Fruit fly (Drosophila melanogaster) whole organism, wandering third instar larva: ENCODE measurements around the gene CG2247.

ENCODE experiments used
- CG32264 ChIP-seq: fragments of 200-800 bp; sonication (Bioruptor generic); optimal IDR thresholded peaks from 2 replicates; lab custom pipeline; 2016; ENCODE audit warnings: missing biosample characterization, missing genetic modification characterization
- CG9705 ChIP-seq: fragments of 200-800 bp; sonication (Bioruptor generic); optimal IDR thresholded peaks from 2 replicates; lab custom pipeline; 2018; ENCODE audit warnings: missing biosample characterization, mild to moderate bottlenecking, missing genetic modification characterization
- CrebA ChIP-seq: fragments of 200-800 bp; sonication (Bioruptor generic); optimal IDR thresholded peaks from 2 replicates; lab custom pipeline; 2016; ENCODE audit warnings: missing biosample characterization, mild to moderate bottlenecking, missing genetic modification characterization, borderline replicate concordance
- Dif ChIP-seq: fragments of 200-275, 200-300 bp; sonication (Bioruptor generic); optimal IDR thresholded peaks from 2 replicates; lab custom pipeline; 2018; ENCODE audit warnings: missing biosample characterization, missing genetic modification characterization; ENCODE audit not compliant: partially characterized antibody
- GATAd ChIP-seq: sonication (Bioruptor generic); optimal IDR thresholded peaks from 2 replicates; lab custom pipeline; 2016; ENCODE audit warnings: missing biosample characterization, missing genetic modification characterization
- HLH106 ChIP-seq: fragments of 200-800 bp; optimal IDR thresholded peaks from 3 replicates; lab custom pipeline; 2019; ENCODE audit warnings: missing biosample characterization, mild to moderate bottlenecking, missing genetic modification characterization, moderate library complexity
- Hnf4 ChIP-seq: fragments of 200-800 bp; sonication (Bioruptor generic); optimal IDR thresholded peaks from 2 replicates; lab custom pipeline; 2016; ENCODE audit warnings: missing biosample characterization, mild to moderate bottlenecking, missing genetic modification characterization
- Hr78 ChIP-seq: fragments of >200 bp; optimal IDR thresholded peaks from 2 replicates; lab custom pipeline; 2017; ENCODE audit warnings: missing biosample characterization, missing genetic modification characterization
- Hr83 ChIP-seq: fragments of 200-300 bp; sonication (Bioruptor generic); optimal IDR thresholded peaks from 2 replicates; lab custom pipeline; 2016; ENCODE audit warnings: missing biosample characterization, mild to moderate bottlenecking, missing genetic modification characterization, moderate library complexity; ENCODE audit not compliant: poor library complexity, severe bottlenecking
- Jra ChIP-seq: sonication (Bioruptor generic); optimal IDR thresholded peaks from 2 replicates; lab custom pipeline; 2016; ENCODE audit warnings: missing biosample characterization, missing genetic modification characterization
- Mio ChIP-seq: sonication (Bioruptor generic); optimal IDR thresholded peaks from 2 replicates; lab custom pipeline; 2016; ENCODE audit warnings: missing biosample characterization, missing genetic modification characterization
- Myc ChIP-seq: fragments of >200 bp; optimal IDR thresholded peaks from 2 replicates; lab custom pipeline; 2017
- OdsH ChIP-seq: fragments of 200-800 bp; sonication (Bioruptor generic); optimal IDR thresholded peaks from 2 replicates; lab custom pipeline; 2016; ENCODE audit warnings: missing biosample characterization, mild to moderate bottlenecking, missing genetic modification characterization
- Rel ChIP-seq, 2 experiments: fragments of 200-800 bp; sonication (Bioruptor generic) in 1 of 2; optimal IDR thresholded peaks; 2 replicates in 1 of 2; 3 replicates in 1 of 2; lab custom pipeline; 2016 to 2019; ENCODE audit warnings: mild to moderate bottlenecking in 2 of 2, missing biosample characterization in 2 of 2, missing genetic modification characterization in 2 of 2, moderate library complexity in 1 of 2
- Sp1 ChIP-seq: fragments of 200-800 bp; sonication (Bioruptor generic); optimal IDR thresholded peaks from 3 replicates; lab custom pipeline; 2019; ENCODE audit warnings: missing biosample characterization, mild to moderate bottlenecking, missing genetic modification characterization, moderate library complexity
- Vsx2 ChIP-seq: fragments of 200-300, 225-300 bp; sonication (Bioruptor generic); optimal IDR thresholded peaks from 2 replicates; lab custom pipeline; 2018; ENCODE audit warnings: missing biosample characterization, missing genetic modification characterization; ENCODE audit not compliant: partially characterized antibody
- br ChIP-seq: fragments of 200-800 bp; sonication (Bioruptor generic); optimal IDR thresholded peaks from 2 replicates; lab custom pipeline; 2016; ENCODE audit warnings: missing biosample characterization, missing genetic modification characterization
- brk ChIP-seq: fragments of 200-800 bp; sonication (Bioruptor generic); optimal IDR thresholded peaks from 2 replicates; lab custom pipeline; 2016; ENCODE audit warnings: missing biosample characterization, mild to moderate bottlenecking, missing genetic modification characterization
- dl ChIP-seq, 2 experiments: fragments of 175-275, 200-275 bp in 1 of 2; fragments of 200-275 bp in 1 of 2; sonication (Bioruptor generic); optimal IDR thresholded peaks; lab custom pipeline; 2018; ENCODE audit warnings: mild to moderate bottlenecking in 2 of 2, missing biosample characterization in 2 of 2, missing genetic modification characterization in 2 of 2, moderate library complexity in 2 of 2; ENCODE audit not compliant: partially characterized antibody in 2 of 2, insufficient read depth in 1 of 2
- dmrt93B ChIP-seq: fragments of 200-800 bp; sonication (Bioruptor generic); optimal IDR thresholded peaks from 2 replicates; lab custom pipeline; 2018; ENCODE audit warnings: missing biosample characterization, mild to moderate bottlenecking, missing genetic modification characterization
- dsf ChIP-seq: sonication (Bioruptor generic); optimal IDR thresholded peaks from 2 replicates; lab custom pipeline; 2016; ENCODE audit warnings: missing biosample characterization, missing genetic modification characterization, borderline replicate concordance
- ey ChIP-seq: fragments of 200-800 bp; sonication (Bioruptor generic); optimal IDR thresholded peaks from 2 replicates; lab custom pipeline; 2016; ENCODE audit warnings: missing biosample characterization, missing genetic modification characterization
- foxo ChIP-seq, 2 experiments: fragments of 200-800 bp; sonication (Bioruptor generic); optimal IDR thresholded peaks; 2 replicates in 1 of 2; 3 replicates in 1 of 2; lab custom pipeline; 2016 to 2017; ENCODE audit warnings: missing biosample characterization in 2 of 2, missing genetic modification characterization in 2 of 2
- fru ChIP-seq: fragments of 200-800 bp; sonication (Bioruptor generic); optimal IDR thresholded peaks from 3 replicates; lab custom pipeline; 2016; ENCODE audit warnings: missing biosample characterization, mild to moderate bottlenecking, missing genetic modification characterization
- h ChIP-seq: fragments of 200-800 bp; sonication (Bioruptor generic); optimal IDR thresholded peaks from 3 replicates; lab custom pipeline; 2016; ENCODE audit warnings: missing biosample characterization, mild to moderate bottlenecking, missing genetic modification characterization
- jim ChIP-seq: fragments of 175-275, 200-325 bp; sonication (Bioruptor generic); optimal IDR thresholded peaks from 2 replicates; lab custom pipeline; 2016; ENCODE audit warnings: missing biosample characterization, mild to moderate bottlenecking, missing genetic modification characterization
- lola ChIP-seq: fragments of >200 bp; optimal IDR thresholded peaks from 2 replicates; lab custom pipeline; 2017; ENCODE audit warnings: missing biosample characterization, missing genetic modification characterization
- pan ChIP-seq: fragments of >200 bp; optimal IDR thresholded peaks from 2 replicates; lab custom pipeline; 2017
- psq ChIP-seq: fragments of 200-800 bp; sonication (Bioruptor generic); optimal IDR thresholded peaks from 3 replicates; lab custom pipeline; 2017; ENCODE audit warnings: missing biosample characterization, mild to moderate bottlenecking, missing genetic modification characterization, moderate library complexity
- rgr ChIP-seq: fragments of 200-800 bp; sonication (Bioruptor generic); optimal IDR thresholded peaks from 3 replicates; lab custom pipeline; 2016; ENCODE audit warnings: missing biosample characterization, mild to moderate bottlenecking, missing genetic modification characterization
- sage ChIP-seq: fragments of 200-800 bp; sonication (Bioruptor generic); optimal IDR thresholded peaks from 2 replicates; lab custom pipeline; 2016; ENCODE audit warnings: missing biosample characterization, mild to moderate bottlenecking, missing genetic modification characterization
- sv ChIP-seq: fragments of 200-800 bp; sonication (Bioruptor generic); optimal IDR thresholded peaks from 3 replicates; lab custom pipeline; 2016; ENCODE audit warnings: missing biosample characterization, missing genetic modification characterization
- tai ChIP-seq: sonication (Bioruptor generic); optimal IDR thresholded peaks from 2 replicates; lab custom pipeline; 2016; ENCODE audit warnings: missing biosample characterization, missing genetic modification characterization
- woc ChIP-seq: sonication (Bioruptor generic); optimal IDR thresholded peaks from 2 replicates; lab custom pipeline; 2016; ENCODE audit warnings: missing biosample characterization, mild to moderate bottlenecking, missing genetic modification characterization

The CG2247 gene

dm6 chrX:11572270-11572914 is 39.1 kb downstream of the CG2247 start, which contains the start of the genes Kmn1 and Reepl1 (continued):
- TF ChIP-seq Jra (GFP tag; lab: Kevin White, UChicago) (no peak), psq (GFP tag; lab: Kevin White, UChicago) (no peak), fru (GFP tag; lab: Kevin White, UChicago) (no peak)

dm6 chrX:11569956-11570695 is 41.3 kb downstream of the CG2247 start, which contains the start of the genes Polr2A and CG11699:
Gene Polr2A (minus strand): TSS chrX:11570326.
Gene CG11699 (plus strand): TSS chrX:11570621.
- no peak for TF ChIP-seq Jra (GFP tag; lab: Kevin White, UChicago)
- no peak for TF ChIP-seq GATAd (GFP tag; lab: Kevin White, UChicago)
- TF ChIP-seq Dif (GFP tag; lab: Kevin White, UChicago), result no peak
- TF ChIP-seq psq (GFP tag; lab: Kevin White, UChicago), result peak; percentile 40
- peak; percentile 14 for TF ChIP-seq Hr83 (GFP tag; lab: Kevin White, UChicago)
- TF ChIP-seq Hr78 (GFP tag; lab: Kevin White, UChicago), result no peak
- no peak for TF ChIP-seq Rel (GFP tag; optimal IDR thresholded peaks at IDR 0.05; lab: Kevin White, UChicago)
- TF ChIP-seq Rel (tag; optimal IDR thresholded peaks at IDR 0.05; lab: Kevin White, UChicago), result peak; percentile 47
- peak; percentile 97 for TF ChIP-seq Myc (lab: Kevin White, UChicago)
- peak; percentile 51 for TF ChIP-seq h (GFP tag; lab: Kevin White, UChicago)
- peak; percentile 45 for TF ChIP-seq OdsH (GFP tag; lab: Kevin White, UChicago)
- TF ChIP-seq rgr, result peak; percentile 64
- TF ChIP-seq fru (GFP tag; lab: Kevin White, UChicago), result peak; percentile 50
- no peak for TF ChIP-seq Mio
- no peak for TF ChIP-seq Hnf4 (GFP tag; lab: Kevin White, UChicago)
- no peak for TF ChIP-seq CrebA (GFP tag; lab: Kevin White, UChicago)
- peak; percentile 75 for TF ChIP-seq Sp1 (GFP tag; lab: Kevin White, UChicago)
- TF ChIP-seq pan (lab: Kevin White, UChicago), result no peak
- TF ChIP-seq tai (GFP tag; lab: Kevin White, UChicago), result no peak
- no peak for TF ChIP-seq brk (GFP tag; lab: Kevin White, UChicago)
- TF ChIP-seq sv (GFP tag; lab: Kevin White, UChicago), result no peak
- peak; percentile 65 for TF ChIP-seq woc
- TF ChIP-seq CG32264 (GFP tag; lab: Kevin White, UChicago), result no peak
- no peak for TF ChIP-seq ey (GFP tag; lab: Kevin White, UChicago)
- no peak for TF ChIP-seq Vsx2
- no peak for TF ChIP-seq sage (GFP tag; lab: Kevin White, UChicago)
- no peak for TF ChIP-seq br (GFP tag; lab: Kevin White, UChicago)
- peak in 1 of 2 experiments; percentile 87 for TF ChIP-seq foxo (GFP tag; optimal IDR thresholded peaks at IDR 0.05; lab: Kevin White, UChicago)
- no peak for TF ChIP-seq jim (GFP tag; lab: Kevin White, UChicago)
- TF ChIP-seq dl (GFP tag; optimal IDR thresholded peaks at IDR 0.05; lab: Kevin White, UChicago; ENCODE audit: insufficient read depth in 1 of 2, partially characterized antibody in 2 of 2), result no peak
- TF ChIP-seq lola (GFP tag; lab: Kevin White, UChicago), result no peak
- TF ChIP-seq CG9705 (GFP tag; lab: Kevin White, UChicago), result peak; percentile 34
- TF ChIP-seq dmrt93B (GFP tag; lab: Kevin White, UChicago), result no peak
- TF ChIP-seq dsf (GFP tag; lab: Kevin White, UChicago), result no peak
- peak; percentile 74 for TF ChIP-seq HLH106 (tag; lab: Kevin White, UChicago)
